Fruit fly (Drosophila melanogaster) whole organism, prepupa: ENCODE data around the gene CG14857.

Experiments used
- Blimp-1 ChIP-seq: fragments of 200-800 bp; sonication (Bioruptor generic); optimal IDR thresholded peaks from 3 replicates; lab custom pipeline; 2017; ENCODE audit warnings: missing biosample characterization, missing genetic modification characterization, mild to moderate bottlenecking, moderate library complexity, missing genetic modification reagents
- CG1621 ChIP-seq: fragments of 200-800 bp; sonication (Bioruptor generic); optimal IDR thresholded peaks from 3 replicates; lab custom pipeline; 2018; ENCODE audit warnings: missing biosample characterization, mild to moderate bottlenecking, missing genetic modification characterization
- CG6792 ChIP-seq: fragments of 200-800 bp; sonication (Bioruptor generic); optimal IDR thresholded peaks from 3 replicates; lab custom pipeline; 2016; ENCODE audit warnings: missing biosample characterization, missing genetic modification characterization
- CG7368 ChIP-seq: fragments of 200-800 bp; sonication (Bioruptor generic); optimal IDR thresholded peaks from 3 replicates; lab custom pipeline; 2016; ENCODE audit warnings: missing biosample characterization, missing genetic modification characterization
- CG8119 ChIP-seq: fragments of 200-800 bp; sonication (Bioruptor generic); IDR thresholded peaks from 3 replicates; pipeline ENCODE4 v1.3.6; 2022; ENCODE audit warnings: missing biosample characterization, missing genetic modification characterization
- CG9139 ChIP-seq: fragments of 200-800 bp; sonication (Bioruptor generic); optimal IDR thresholded peaks from 3 replicates; lab custom pipeline; 2017; ENCODE audit warnings: missing biosample characterization, mild to moderate bottlenecking, missing genetic modification characterization
- Gug ChIP-seq: fragments of 200-800 bp; sonication (Bioruptor generic); IDR thresholded peaks from 2 replicates; pipeline ENCODE4 v1.3.6; 2022; ENCODE audit warnings: missing biosample characterization, missing genetic modification characterization
- Hr39 ChIP-seq: fragments of 200-800 bp; sonication (Bioruptor generic); optimal IDR thresholded peaks from 2 replicates; lab custom pipeline; 2016; ENCODE audit warnings: missing biosample characterization, missing genetic modification characterization
- Lpt ChIP-seq: fragments of 200-800 bp; sonication (Bioruptor generic); optimal IDR thresholded peaks from 3 replicates; lab custom pipeline; 2016; ENCODE audit warnings: missing biosample characterization, missing genetic modification characterization
- OdsH ChIP-seq: fragments of 200-800 bp; sonication (Bioruptor generic); optimal IDR thresholded peaks from 3 replicates; lab custom pipeline; 2016; ENCODE audit warnings: missing biosample characterization, missing genetic modification characterization
- Sox102F ChIP-seq: fragments of 200-800 bp; sonication (Bioruptor generic); optimal IDR thresholded peaks from 2 replicates; lab custom pipeline; 2016; ENCODE audit warnings: missing biosample characterization, mild to moderate bottlenecking, missing genetic modification characterization
- fkh ChIP-seq: fragments of 200-800 bp; sonication (Bioruptor generic); optimal IDR thresholded peaks from 3 replicates; lab custom pipeline; 2017; ENCODE audit warnings: missing biosample characterization, mild to moderate bottlenecking, missing genetic modification characterization, moderate library complexity
- vri ChIP-seq: fragments of 200-800 bp; sonication (Bioruptor generic); optimal IDR thresholded peaks from 3 replicates; lab custom pipeline; 2016; ENCODE audit warnings: missing biosample characterization, mild to moderate bottlenecking, missing genetic modification characterization

- no peak for TF ChIP-seq Blimp-1
- TF ChIP-seq CG1621 (tag; lab: Kevin White, UChicago), result no peak
- no peak for TF ChIP-seq Lpt
- TF ChIP-seq vri (GFP tag; lab: Kevin White, UChicago), result no peak
- no peak for TF ChIP-seq OdsH (GFP tag; lab: Kevin White, UChicago)
- TF ChIP-seq Gug, result no peak
- TF ChIP-seq Hr39, result no peak
- no peak for TF ChIP-seq Sox102F (GFP tag; lab: Kevin White, UChicago)
- TF ChIP-seq fkh (GFP tag; lab: Kevin White, UChicago), result no peak
- TF ChIP-seq CG7368 (GFP tag; lab: Kevin White, UChicago), result no peak
- TF ChIP-seq CG6792, result no peak
- no peak for TF ChIP-seq CG9139 (GFP tag; lab: Kevin White, UChicago)
- no peak for TF ChIP-seq CG8119
Observed at dm6 chr3R:14796294-14796693, 5.3 kb upstream of the CG14857 start, which contains the start of gene CG14855.
